Fruit fly (Drosophila melanogaster) whole organism, embryonic: ENCODE data around the gene Ldaf1.

Experiments used
- CG10209 ChIP-seq: fragments of 200-800 bp; sonication (Bioruptor generic); optimal IDR thresholded peaks from 3 replicates; lab custom pipeline; 2017; ENCODE audit warnings: missing biosample characterization, mild to moderate bottlenecking, missing genetic modification characterization, missing genetic modification reagents
- CG10565 ChIP-seq: fragments of 200-800 bp; sonication (Bioruptor generic); optimal IDR thresholded peaks from 3 replicates; lab custom pipeline; 2016; ENCODE audit warnings: missing biosample characterization, mild to moderate bottlenecking, missing genetic modification characterization
- CG10959 ChIP-seq: fragments of 200-800 bp; sonication (Bioruptor generic); IDR thresholded peaks from 2 replicates; pipeline ENCODE4 v1.3.6; 2022; ENCODE audit warnings: missing biosample characterization, missing genetic modification characterization
- CG12219 ChIP-seq: fragments of 200-800 bp; sonication (Bioruptor generic); optimal IDR thresholded peaks from 3 replicates; lab custom pipeline; 2018; ENCODE audit warnings: missing biosample characterization, mild to moderate bottlenecking, missing genetic modification characterization
- CG12236 ChIP-seq: fragments of 200-800 bp; sonication (Bioruptor generic); optimal IDR thresholded peaks from 2 replicates; lab custom pipeline; 2016; ENCODE audit warnings: missing biosample characterization, missing genetic modification characterization
- CG12299 ChIP-seq: fragments of 200-800 bp; sonication (Bioruptor generic); optimal IDR thresholded peaks from 2 replicates; lab custom pipeline; 2018; ENCODE audit warnings: missing biosample characterization, mild to moderate bottlenecking, missing genetic modification characterization
- CG13123 ChIP-seq: fragments of 200-800 bp; sonication (Bioruptor generic); optimal IDR thresholded peaks from 2 replicates; lab custom pipeline; 2016; ENCODE audit warnings: missing biosample characterization, missing genetic modification characterization
- CG15073 ChIP-seq: fragments of 200-800 bp; sonication (Bioruptor generic); optimal IDR thresholded peaks from 2 replicates; lab custom pipeline; 2016; ENCODE audit warnings: missing biosample characterization, missing genetic modification characterization
- CG15696 ChIP-seq: fragments of 200-800 bp; sonication (Bioruptor generic); optimal IDR thresholded peaks from 2 replicates; lab custom pipeline; 2019; ENCODE audit warnings: missing biosample characterization, mild to moderate bottlenecking, missing genetic modification characterization, moderate library complexity
- CG18011 ChIP-seq: fragments of 200-800 bp; sonication (Bioruptor generic); optimal IDR thresholded peaks from 2 replicates; lab custom pipeline; 2017; ENCODE audit warnings: missing biosample characterization, missing genetic modification characterization, mild to moderate bottlenecking, moderate library complexity, missing genotype
- CG18476 ChIP-seq: fragments of 200-800 bp; sonication (Bioruptor generic); optimal IDR thresholded peaks from 2 replicates; lab custom pipeline; 2016; ENCODE audit warnings: missing biosample characterization, mild to moderate bottlenecking, missing genetic modification characterization
- CG30431 ChIP-seq: fragments of 200-800 bp; sonication (Bioruptor generic); optimal IDR thresholded peaks from 2 replicates; lab custom pipeline; 2017; ENCODE audit warnings: missing biosample characterization, missing genetic modification characterization
- CG3065 ChIP-seq: fragments of 200-800 bp; sonication (Bioruptor generic); optimal IDR thresholded peaks from 2 replicates; lab custom pipeline; 2016; ENCODE audit warnings: missing biosample characterization, missing genetic modification characterization
- CG3407 ChIP-seq: fragments of 200-800 bp; sonication (Bioruptor generic); optimal IDR thresholded peaks from 2 replicates; lab custom pipeline; 2018; ENCODE audit warnings: missing biosample characterization, mild to moderate bottlenecking, missing genetic modification characterization
- CG3838 ChIP-seq: fragments of 200-800 bp; sonication (Bioruptor generic); optimal IDR thresholded peaks from 3 replicates; lab custom pipeline; 2016; ENCODE audit warnings: missing biosample characterization, missing genetic modification characterization
- CG7839 ChIP-seq: fragments of 200-800 bp; sonication (Bioruptor generic); optimal IDR thresholded peaks from 3 replicates; lab custom pipeline; 2018; ENCODE audit warnings: missing biosample characterization, mild to moderate bottlenecking, missing genetic modification characterization, moderate library complexity
- CTCF ChIP-seq: fragments of 200-800 bp; sonication (Bioruptor generic); optimal IDR thresholded peaks from 2 replicates; lab custom pipeline; 2017; ENCODE audit warnings: missing biosample characterization, mild to moderate bottlenecking, missing genetic modification characterization, moderate library complexity
- CkIIα-i1 ChIP-seq: fragments of 200-800 bp; sonication (Bioruptor generic); IDR thresholded peaks from 2 replicates; pipeline ENCODE4 v1.3.6; 2022; ENCODE audit warnings: missing biosample characterization, missing genetic modification characterization
- D19A ChIP-seq: fragments of 200-800 bp; optimal IDR thresholded peaks from 3 replicates; lab custom pipeline; 2019; ENCODE audit warnings: missing biosample characterization, mild to moderate bottlenecking, missing genetic modification characterization, moderate library complexity
- D19B ChIP-seq: fragments of 200-800 bp; sonication (Bioruptor generic); optimal IDR thresholded peaks from 2 replicates; lab custom pipeline; 2017; ENCODE audit warnings: missing biosample characterization, mild to moderate bottlenecking, missing genetic modification characterization
- Hey ChIP-seq: fragments of 200-800 bp; sonication (Bioruptor generic); optimal IDR thresholded peaks from 3 replicates; lab custom pipeline; 2018; ENCODE audit warnings: missing biosample characterization, mild to moderate bottlenecking, missing genetic modification characterization
- Hmr ChIP-seq: fragments of 200-800 bp; sonication (Bioruptor generic); optimal IDR thresholded peaks from 3 replicates; lab custom pipeline; 2017; ENCODE audit warnings: mild to moderate bottlenecking, missing biosample characterization, missing genetic modification reagents, missing genetic modification characterization
- Lpt ChIP-seq: fragments of >200 bp; optimal IDR thresholded peaks from 2 replicates; lab custom pipeline; 2018; ENCODE audit warnings: missing biosample characterization, missing genetic modification characterization
- MTF-1 ChIP-seq: fragments of 200-800 bp; sonication (Bioruptor generic); optimal IDR thresholded peaks from 2 replicates; lab custom pipeline; 2018; ENCODE audit warnings: missing biosample characterization, mild to moderate bottlenecking, missing genetic modification characterization, borderline replicate concordance
- Myb ChIP-seq: fragments of 200-800 bp; sonication (Bioruptor generic); optimal IDR thresholded peaks from 2 replicates; lab custom pipeline; 2016; ENCODE audit warnings: missing biosample characterization, missing genetic modification characterization
- NC2β ChIP-seq: fragments of 200-800 bp; sonication (Bioruptor generic); optimal IDR thresholded peaks from 2 replicates; lab custom pipeline; 2016; ENCODE audit warnings: missing biosample characterization, missing genetic modification characterization
- Nf-YA ChIP-seq: fragments of 200-800 bp; sonication (Bioruptor generic); IDR thresholded peaks from 2 replicates; pipeline ENCODE4 v1.3.6; 2022; ENCODE audit warnings: missing biosample characterization, missing genetic modification characterization
- Nf-YB ChIP-seq: fragments of 200-800 bp; sonication (Bioruptor generic); optimal IDR thresholded peaks from 3 replicates; lab custom pipeline; 2019; ENCODE audit warnings: missing biosample characterization, mild to moderate bottlenecking, missing genetic modification characterization, moderate library complexity
- Optix ChIP-seq: fragments of 200-800 bp; sonication (Bioruptor generic); IDR thresholded peaks from 3 replicates; pipeline ENCODE4 v1.3.6; 2022; ENCODE audit warnings: missing biosample characterization, missing genetic modification characterization
- Sin3A ChIP-seq: fragments of >200 bp; optimal IDR thresholded peaks from 2 replicates; lab custom pipeline; 2018
- al ChIP-seq: fragments of 200-800 bp; sonication (Bioruptor generic); IDR thresholded peaks from 2 replicates; pipeline ENCODE4 v1.3.6; 2022; ENCODE audit warnings: missing biosample characterization, missing genetic modification characterization
- bsh ChIP-seq, 2 experiments: fragments of 200-800 bp; sonication (Bioruptor generic); optimal IDR thresholded peaks; 2 replicates each; lab custom pipeline; 2017 to 2018; ENCODE audit warnings: mild to moderate bottlenecking in 2 of 2, missing biosample characterization in 2 of 2, missing genetic modification characterization in 2 of 2, moderate library complexity in 1 of 2
- cg ChIP-seq: fragments of 200-800 bp; sonication (Bioruptor generic); optimal IDR thresholded peaks from 3 replicates; lab custom pipeline; 2019; ENCODE audit warnings: missing biosample characterization, mild to moderate bottlenecking, missing genetic modification characterization, moderate library complexity
- da ChIP-seq: fragments of 200-800 bp; sonication (Bioruptor generic); optimal IDR thresholded peaks from 2 replicates; lab custom pipeline; 2016; ENCODE audit warnings: missing biosample characterization, missing genetic modification characterization
- fd64A ChIP-seq: fragments of 200-800 bp; sonication (Bioruptor generic); optimal IDR thresholded peaks from 3 replicates; lab custom pipeline; 2018; ENCODE audit warnings: missing biosample characterization, mild to moderate bottlenecking, missing genetic modification characterization
- fd96Cb ChIP-seq: fragments of 200-800 bp; sonication (Bioruptor generic); optimal IDR thresholded peaks from 2 replicates; lab custom pipeline; 2018; ENCODE audit warnings: missing biosample characterization, mild to moderate bottlenecking, missing genetic modification characterization, moderate library complexity
- fru ChIP-seq: fragments of >200 bp; optimal IDR thresholded peaks from 2 replicates; lab custom pipeline; 2017
- pfk ChIP-seq: fragments of 200-800 bp; sonication (Bioruptor generic); optimal IDR thresholded peaks from 2 replicates; lab custom pipeline; 2018; ENCODE audit warnings: missing biosample characterization, mild to moderate bottlenecking, missing genetic modification characterization, moderate library complexity
- pho ChIP-seq: fragments of 200-800 bp; sonication (Bioruptor generic); optimal IDR thresholded peaks from 2 replicates; lab custom pipeline; 2016; ENCODE audit warnings: missing biosample characterization, missing genetic modification characterization
- psq ChIP-seq: fragments of 200-800 bp; sonication (Bioruptor generic); optimal IDR thresholded peaks from 2 replicates; lab custom pipeline; 2017; ENCODE audit warnings: missing biosample characterization, missing genetic modification characterization
- pum ChIP-seq: fragments of 200-800 bp; sonication (Bioruptor generic); optimal IDR thresholded peaks from 2 replicates; lab custom pipeline; 2016; ENCODE audit warnings: missing biosample characterization, missing genetic modification characterization
- sens ChIP-seq: fragments of 200-800 bp; sonication (Bioruptor generic); peaks from one replicate; lab custom pipeline; 2016; ENCODE audit warnings: missing biosample characterization, missing genetic modification characterization
- sim ChIP-seq: fragments of 200-800 bp; sonication (Bioruptor generic); IDR thresholded peaks from 2 replicates; pipeline ENCODE4 v1.3.6; 2022; ENCODE audit warnings: missing biosample characterization, missing genetic modification characterization
- slp2 ChIP-seq: fragments of 200-800 bp; sonication (Bioruptor generic); optimal IDR thresholded peaks from 2 replicates; lab custom pipeline; 2016; ENCODE audit warnings: missing biosample characterization, missing genetic modification characterization
- so ChIP-seq: fragments of 200-800 bp; sonication (Bioruptor generic); IDR thresholded peaks from 3 replicates; pipeline ENCODE4 v1.3.6; 2022; ENCODE audit warnings: missing biosample characterization, missing genetic modification characterization
- sr ChIP-seq: fragments of 200-800 bp; sonication (Bioruptor generic); IDR thresholded peaks from 3 replicates; pipeline ENCODE4 v1.3.6; 2022; ENCODE audit warnings: missing biosample characterization, missing genetic modification characterization
- tap ChIP-seq: fragments of 200-800 bp; optimal IDR thresholded peaks from 3 replicates; lab custom pipeline; 2019; ENCODE audit warnings: missing biosample characterization, mild to moderate bottlenecking, missing genetic modification characterization, moderate library complexity
- tgo ChIP-seq: fragments of 200-800 bp; sonication (Bioruptor generic); IDR thresholded peaks from 3 replicates; pipeline ENCODE4 v1.3.6; 2022; ENCODE audit warnings: missing biosample characterization, missing genetic modification characterization
- toy ChIP-seq: fragments of 200-800 bp; sonication (Bioruptor generic); IDR thresholded peaks from 2 replicates; pipeline ENCODE4 v1.3.6; 2022; ENCODE audit warnings: missing biosample characterization, missing genetic modification characterization
- unpg ChIP-seq: fragments of 200-800 bp; sonication (Bioruptor generic); optimal IDR thresholded peaks from 3 replicates; lab custom pipeline; 2018; ENCODE audit warnings: missing biosample characterization, mild to moderate bottlenecking, missing genetic modification characterization, moderate library complexity
- zen2 ChIP-seq: fragments of 200-800 bp; sonication (Bioruptor generic); IDR thresholded peaks from 3 replicates; pipeline ENCODE4 v1.3.6; 2022; ENCODE audit warnings: missing biosample characterization, missing genetic modification characterization; ENCODE audit not compliant: partially characterized antibody

Ldaf1 gene

DNA sequence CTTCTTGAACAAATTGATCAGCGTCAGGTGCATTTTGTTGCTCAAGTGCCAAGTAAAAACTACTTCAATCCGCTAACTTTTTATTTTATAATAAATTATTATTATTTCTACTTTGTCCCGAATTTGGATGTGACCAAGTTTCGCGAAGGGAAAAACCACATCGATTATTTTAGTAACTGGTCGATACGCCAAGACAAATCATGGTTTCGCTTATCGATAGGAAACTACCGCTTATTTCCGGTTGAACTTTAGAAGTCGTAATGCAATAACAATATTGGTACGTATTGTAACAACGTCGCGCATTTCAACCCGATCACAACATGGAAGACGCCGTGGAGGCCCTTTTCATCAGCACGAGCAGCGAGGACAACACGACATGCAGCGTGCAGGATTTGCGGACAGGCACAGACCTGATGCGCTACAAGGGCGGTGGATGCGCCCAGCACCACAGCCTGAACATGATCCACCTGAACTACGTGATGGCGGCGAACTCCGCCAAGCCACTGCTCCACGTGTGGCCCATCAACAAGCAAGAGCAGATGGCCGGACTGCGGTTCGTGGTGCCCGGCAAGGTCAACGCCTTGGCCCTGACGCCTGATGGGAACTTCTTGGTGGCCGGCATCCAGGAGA is 24.5 kb downstream of the Ldaf1 start, which contains the start of the genes CG14817 and CG14805 (continued):
- TF ChIP-seq D19B (GFP tag; lab: Kevin White, UChicago) (peak; percentile 52), CG3065 (no peak), CTCF (GFP tag; lab: Kevin White, UChicago) (peak; percentile 33), tap (tag; lab: Kevin White, UChicago) (peak; percentile 69), pum (GFP tag; lab: Kevin White, UChicago) (no peak), bsh (GFP tag; optimal IDR thresholded peaks at IDR 0.05; lab: Kevin White, UChicago) (peak; percentile 10 to 62), Nf-YA (no peak), unpg (GFP tag; lab: Kevin White, UChicago) (peak; percentile 80), CG18011 (GFP tag; lab: Kevin White, UChicago) (peak; percentile 53), CG10565 (GFP tag; lab: Kevin White, UChicago) (no peak), cg (GFP tag; lab: Kevin White, UChicago) (no peak), da (GFP tag; lab: Kevin White, UChicago) (no peak), CG10959 (GFP tag; lab: Robert Waterston, UW) (no peak), CG10209 (peak; percentile 72), fru (no peak), CG18476 (GFP tag; lab: Kevin White, UChicago) (no peak), sr (peak; percentile 41; the same call in 1 of the 3 replicates), toy (no peak), CkIIα-i1 (GFP tag; lab: Robert Waterston, UW) (0 out of 2 replicates have a peak, but pooled peaks have one; percentile 2), NC2β (GFP tag; lab: Kevin White, UChicago) (peak; percentile 65), CG13123 (GFP tag; lab: Kevin White, UChicago) (peak; percentile 10), D19A (tag; lab: Kevin White, UChicago) (peak; percentile 21), sens (GFP tag; lab: Kevin White, UChicago) (peak; percentile 85), Sin3A (lab: Kevin White, UChicago) (no peak), zen2 (no peak), Optix (GFP tag; lab: Robert Waterston, UW) (0 out of 3 replicates have a peak, but pooled peaks have one; percentile 22), CG12299 (tag; lab: Kevin White, UChicago) (peak; percentile 81), CG3838 (GFP tag; lab: Kevin White, UChicago) (no peak), CG15073 (no peak), CG3407 (GFP tag; lab: Kevin White, UChicago) (no peak), Myb (GFP tag; lab: Kevin White, UChicago) (no peak), psq (GFP tag; lab: Kevin White, UChicago) (no peak), Hmr (GFP tag; lab: Kevin White, UChicago) (peak; percentile 88), sim (peak; percentile 23; the same call in 1 of the 2 replicates), CG15696 (tag; lab: Kevin White, UChicago) (no peak), CG7839 (tag; lab: Kevin White, UChicago) (peak; percentile 66), al (no peak; the same call in 1 of the 2 replicates), Nf-YB (GFP tag; lab: Kevin White, UChicago) (peak; percentile 51), tgo (GFP tag; lab: Robert Waterston, UW) (peak; percentile 48; the same call in 1 of the 3 replicates), slp2 (GFP tag; lab: Kevin White, UChicago) (peak; percentile 12), CG30431 (GFP tag; lab: Kevin White, UChicago) (peak; percentile 22), pfk (GFP tag; lab: Kevin White, UChicago) (peak; percentile 74), Lpt (GFP tag; lab: Kevin White, UChicago) (no peak), Hey (tag; lab: Kevin White, UChicago) (no peak), MTF-1 (GFP tag; lab: Kevin White, UChicago) (peak; percentile 92), CG12236 (GFP tag; lab: Kevin White, UChicago) (no peak), CG12219 (GFP tag; lab: Kevin White, UChicago) (peak; percentile 79), pho (GFP tag; lab: Kevin White, UChicago) (no peak), fd96Cb (tag; lab: Kevin White, UChicago) (no peak), fd64A (GFP tag; lab: Kevin White, UChicago) (peak; percentile 73), so (GFP tag; lab: Robert Waterston, UW) (0 out of 3 replicates have a peak, but pooled peaks have one; percentile 29)
